Worm (Caenorhabditis elegans) whole organism, L4 larva: ENCODE results near the gene fbxa-158.
"Not testable (repeated sequence)": the region's sequence is repeated elsewhere in the genome, so short reads cannot be mapped to it uniquely, and the experiment has no call there.

Experiments used
- F26F4.8 ChIP-seq: fragments of 200-800 bp; sonication (Bioruptor generic); conservative IDR thresholded peaks from 2 replicates; pipeline ENCODE4 v1.3.6; 2022; ENCODE audit warnings: missing genetic modification characterization, missing compliant biosample characterization
- R02D3.7 ChIP-seq: fragments of 150-350 bp; sonication (generic microtip); optimal IDR thresholded peaks from 3 replicates; lab custom pipeline; 2014; ENCODE audit warnings: missing biosample characterization, missing genetic modification characterization
- aly-2 ChIP-seq: sonication (generic microtip); optimal IDR thresholded peaks from 2 replicates; lab custom pipeline; 2018; ENCODE audit warnings: missing biosample characterization, missing genetic modification characterization
- ama-1 ChIP-seq: fragments of 150-350 bp; optimal IDR thresholded peaks from 2 replicates; lab custom pipeline; 2014; ENCODE audit warnings: inconsistent platforms, mixed read lengths
- dve-1 ChIP-seq: sonication (generic microtip); optimal IDR thresholded peaks from 2 replicates; lab custom pipeline; 2017; ENCODE audit warnings: antibody characterized with exemption, mild to moderate bottlenecking, missing genetic modification characterization, missing compliant biosample characterization; ENCODE audit not compliant: insufficient read depth
- egl-27 ChIP-seq: sonication (generic microtip); optimal IDR thresholded peaks from 3 replicates; lab custom pipeline; 2017; ENCODE audit warnings: missing biosample characterization, missing genetic modification reagents, missing genetic modification characterization
- hlh-30 ChIP-seq: sonication (generic microtip); optimal IDR thresholded peaks from 2 replicates; lab custom pipeline; 2017; ENCODE audit warnings: antibody characterized with exemption, mild to moderate bottlenecking, missing genetic modification characterization, missing compliant biosample characterization; ENCODE audit not compliant: insufficient read depth
- lin-39 ChIP-seq: fragments of 150-350 bp; optimal IDR thresholded peaks from 2 replicates; lab custom pipeline; 2014; ENCODE audit warnings: missing biosample characterization, missing genetic modification reagents, missing genetic modification characterization
- lir-3 ChIP-seq: sonication (generic microtip); optimal IDR thresholded peaks from 2 replicates; lab custom pipeline; 2016; ENCODE audit warnings: mild to moderate bottlenecking, missing genetic modification characterization, missing compliant biosample characterization
- pqm-1 ChIP-seq: sonication (generic microtip); optimal IDR thresholded peaks from 2 replicates; lab custom pipeline; 2017; ENCODE audit warnings: missing biosample characterization, missing genetic modification characterization
- skn-1 ChIP-seq: fragments of 150-350 bp; optimal IDR thresholded peaks from 2 replicates; lab custom pipeline; 2014; ENCODE audit warnings: missing biosample characterization, missing genetic modification characterization
- unc-62 ChIP-seq, 3 experiments: fragments of 150-350 bp in 1 of 3; sonication (generic microtip); optimal IDR thresholded peaks in 2 of 3; peaks in 1 of 3; 1 replicate in 1 of 3; 2 replicates in 2 of 3; lab custom pipeline; 2014 to 2017; ENCODE audit warnings: missing biosample characterization in 3 of 3, missing genetic modification characterization in 3 of 3, missing genetic modification reagents in 3 of 3, missing genotype in 1 of 3
- zip-11 ChIP-seq: fragments of 200-800 bp; sonication (Bioruptor generic); IDR thresholded peaks from 2 replicates; pipeline ENCODE4 v1.3.6; 2022; ENCODE audit warnings: missing genetic modification characterization, missing compliant biosample characterization
- ztf-11 ChIP-seq: fragments of 150-350 bp; optimal IDR thresholded peaks from 2 replicates; lab custom pipeline; 2014; ENCODE audit warnings: missing biosample characterization, missing genetic modification characterization

DNA sequence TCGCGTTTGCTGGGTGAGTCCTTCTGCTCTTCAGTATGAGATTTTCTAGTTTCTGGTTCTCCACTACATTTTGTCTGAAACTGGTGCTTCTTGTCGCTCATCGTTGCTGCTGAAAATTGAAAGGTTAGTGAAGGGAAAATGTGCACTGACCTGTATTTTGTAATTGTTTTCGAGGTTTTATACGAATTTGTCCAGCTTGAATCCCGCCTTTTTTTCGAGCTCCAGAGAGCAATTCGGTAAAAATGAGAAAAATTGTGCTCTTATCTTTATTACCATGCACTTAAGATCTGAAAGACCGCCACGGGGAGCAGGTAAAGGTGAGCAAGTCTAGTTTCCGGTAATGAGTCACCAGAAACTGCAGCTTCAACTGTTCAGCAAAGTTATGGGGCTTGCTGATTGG, 6.7 kb upstream of the fbxa-158 start, which contains the start of gene C08E3.15:
- not testable (repeated sequence) for TF ChIP-seq skn-1 (tag; lab: Kevin White, UChicago); aly-2; zip-11 (GFP tag; lab: Robert Waterston, UW); ama-1 (lab: Kevin White, UChicago); ztf-11; lir-3 (tag; lab: Kevin White, UChicago); R02D3.7; pqm-1 (tag; lab: Kevin White, UChicago); egl-27 (tag; lab: Kevin White, UChicago); unc-62 (GFP tag; optimal IDR thresholded peaks at IDR 0.05 in 1 of 2; lab: Kevin White, UChicago); unc-62 (tag; optimal IDR thresholded peaks at IDR 0.05; lab: Kevin White, UChicago); hlh-30 (tag; lab: Kevin White, UChicago); lin-39; dve-1 (tag; lab: Kevin White, UChicago); F26F4.8 (GFP tag; lab: Robert Waterston, UW)
